Fruit fly (Drosophila melanogaster): ENCODE measurements around the gene Pgcl.
"Not testable (repeated sequence)": the region's sequence is repeated elsewhere in the genome, so short reads cannot be mapped to it uniquely, and the experiment has no call there.

Pgcl gene

DNA sequence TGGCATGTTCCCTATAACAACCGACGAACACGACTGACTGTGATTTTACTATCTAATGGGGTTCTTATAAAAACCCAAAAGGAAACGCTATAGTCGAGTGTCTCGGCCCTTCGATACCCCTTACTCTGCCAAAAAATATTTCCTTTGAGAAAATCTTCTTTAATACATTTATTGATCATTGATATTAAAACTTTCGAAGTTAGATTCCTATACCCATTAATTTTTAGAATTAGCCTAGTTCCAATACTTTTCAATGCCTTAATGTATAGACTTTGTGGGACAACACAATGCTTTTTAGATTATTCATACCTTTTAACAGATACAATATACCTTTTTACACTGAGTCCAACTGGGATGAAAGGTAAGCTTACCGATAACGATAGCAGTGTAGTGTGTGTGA is at the start of gene Pgcl:
Pgcl (minus strand) TSS at position 45 of the 400 bp plus-strand sequence.
- TF ChIP-seq CG17801 (GFP tag; optimal IDR thresholded peaks at IDR 0.05; ENCODE audit: partially characterized antibody) = no peak

DNA sequence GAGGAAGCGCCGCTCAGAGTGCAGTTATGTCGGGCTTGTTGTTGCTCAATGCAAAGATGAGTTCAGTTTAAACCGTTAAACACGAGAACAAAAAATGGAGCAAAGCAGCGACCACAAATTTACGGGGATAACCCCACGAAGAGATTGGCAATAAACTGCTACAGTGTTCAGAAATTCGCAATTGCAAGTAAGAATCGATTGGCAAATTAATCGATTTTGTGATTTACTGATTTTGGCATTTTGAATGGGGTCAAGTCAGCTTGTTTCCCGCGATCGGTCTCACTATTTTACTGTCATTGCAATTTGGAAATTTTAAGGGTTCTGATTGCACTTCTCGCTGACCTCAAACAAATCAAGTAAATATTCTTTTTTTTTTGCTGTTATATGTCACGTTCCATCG is 44.4 kb upstream of the Pgcl start, which contains the start of gene CG3176:
CG3176 (plus strand) TSS at position 221 of the 400 bp plus-strand sequence.
- not testable (repeated sequence) for TF ChIP-seq CG17801 (GFP tag; optimal IDR thresholded peaks at IDR 0.05; ENCODE audit: partially characterized antibody)

DNA sequence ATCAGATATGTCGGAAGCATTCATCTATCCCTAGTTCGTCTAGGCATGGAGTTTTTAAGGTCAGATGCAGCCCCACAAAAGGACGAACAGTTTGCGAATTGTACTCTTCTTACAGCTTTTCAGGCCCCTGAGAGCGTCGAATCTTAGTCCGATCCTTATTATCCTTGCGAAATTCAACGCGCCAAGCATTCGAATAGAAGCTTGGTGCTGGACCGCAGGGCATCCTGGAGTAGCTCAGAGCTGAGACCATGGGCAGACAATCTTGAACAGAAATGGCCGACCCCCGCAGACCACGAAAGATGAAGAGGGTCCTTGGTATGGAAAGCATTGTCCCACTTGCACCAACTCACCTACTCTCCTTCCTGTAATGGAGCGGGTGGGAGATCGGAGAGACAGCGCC is 41.5 kb upstream of the Pgcl start, which contains the start of gene CG32817:
CG32817 (plus strand) TSS at position 301 of the 400 bp plus-strand sequence.
- TF ChIP-seq CG17801 (GFP tag; optimal IDR thresholded peaks at IDR 0.05; ENCODE audit: partially characterized antibody) = no peak

- TF ChIP-seq CG17801 (GFP tag; optimal IDR thresholded peaks at IDR 0.05; ENCODE audit: partially characterized antibody) = peak; percentile 69
Measured at dm6 chrX:476230-477143, 39.2 kb upstream of the Pgcl start, which contains the start of the genes ebo and CG13373. Gene ebo, minus strand, starts transcription at chrX:476579. Gene CG13373, plus strand, starts transcription at chrX:476984.

dm6 chrX:470626-471025 is 33.4 kb upstream of the Pgcl start, which contains the start of gene CG32816:
Gene CG32816, minus strand, starts transcription at chrX:470726.
- no peak for TF ChIP-seq CG17801 (GFP tag; optimal IDR thresholded peaks at IDR 0.05; ENCODE audit: partially characterized antibody)

dm6 chrX:469235-469634 is 32.0 kb upstream of the Pgcl start, which contains the start of gene Cyp4g1:
Gene Cyp4g1, minus strand, starts transcription at chrX:469335.
- TF ChIP-seq CG17801 (GFP tag; optimal IDR thresholded peaks at IDR 0.05; ENCODE audit: partially characterized antibody) = no peak

- TF ChIP-seq CG17801 (GFP tag; optimal IDR thresholded peaks at IDR 0.05; ENCODE audit: partially characterized antibody) = no peak
Measured at dm6 chrX:463934-464333, 26.7 kb upstream of the Pgcl start.

DNA sequence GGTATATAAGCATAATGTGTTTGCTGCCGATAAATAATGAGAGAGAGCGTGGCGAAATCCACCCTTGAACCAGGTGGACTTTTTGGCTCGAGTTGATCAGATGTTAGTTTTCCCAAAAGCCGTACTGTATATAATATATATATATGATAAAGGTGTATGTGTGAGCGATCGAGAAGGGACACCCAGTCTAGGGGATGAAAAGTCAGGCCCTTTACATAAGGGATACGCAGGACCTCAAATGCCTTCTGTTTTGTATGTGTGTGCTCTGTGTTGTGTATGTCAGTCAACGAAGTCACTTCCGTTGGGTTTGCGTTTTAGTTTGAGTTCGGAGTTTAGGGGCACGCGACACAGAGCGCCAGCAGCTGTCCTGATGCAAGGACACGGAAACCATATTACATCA is 23.2 kb upstream of the Pgcl start, which contains the start of gene ase:
ase (plus strand) TSS at position 301 of the 400 bp plus-strand sequence.
- no peak for TF ChIP-seq CG17801 (GFP tag; optimal IDR thresholded peaks at IDR 0.05; ENCODE audit: partially characterized antibody)

dm6 chrX:457803-458202 is 20.6 kb upstream of the Pgcl start:
- no peak for TF ChIP-seq CG17801 (GFP tag; optimal IDR thresholded peaks at IDR 0.05; ENCODE audit: partially characterized antibody)

dm6 chrX:456959-457358 is 19.7 kb upstream of the Pgcl start:
- no peak for TF ChIP-seq CG17801 (GFP tag; optimal IDR thresholded peaks at IDR 0.05; ENCODE audit: partially characterized antibody)

DNA sequence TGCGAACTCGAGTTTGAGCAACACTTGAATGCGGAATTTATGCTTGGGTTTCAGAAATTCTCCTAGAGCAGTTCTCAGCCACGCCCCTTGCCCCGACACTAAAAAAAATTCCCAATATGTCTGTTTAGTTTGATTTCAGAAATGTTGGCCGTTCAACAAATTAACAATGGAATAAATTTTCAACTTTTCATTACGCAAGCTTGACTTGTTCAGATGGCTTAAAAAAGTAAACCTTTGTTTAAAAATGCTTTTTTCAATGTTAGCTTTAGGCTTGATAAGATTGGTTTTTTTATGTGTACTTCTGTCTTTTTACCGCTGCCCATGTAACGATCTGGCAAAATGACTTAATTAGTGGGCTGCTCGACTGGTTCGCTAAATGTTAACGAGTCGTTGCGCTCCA is 15.5 kb upstream of the Pgcl start:
- TF ChIP-seq CG17801 (GFP tag; optimal IDR thresholded peaks at IDR 0.05; ENCODE audit: partially characterized antibody) = no peak

DNA sequence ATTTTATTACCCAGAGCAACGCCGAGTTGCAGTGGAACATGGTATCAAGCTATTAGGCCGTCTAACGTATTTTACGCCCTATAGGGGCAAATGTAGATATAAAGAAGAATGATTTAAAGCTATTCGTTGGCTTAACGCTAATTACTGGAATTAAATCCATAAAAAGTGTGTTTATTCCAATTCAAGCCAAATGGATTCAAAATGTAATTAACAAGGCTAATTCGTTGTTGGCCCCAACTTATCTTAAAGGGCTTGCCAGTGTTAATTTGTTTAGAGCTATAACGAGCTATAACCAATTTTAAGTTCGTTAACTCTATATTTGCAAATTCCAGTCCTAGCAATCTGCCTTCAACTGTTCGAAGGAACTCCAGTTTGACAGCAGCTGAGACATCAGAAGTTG is 11.7 kb upstream of the Pgcl start:
- no peak for TF ChIP-seq CG17801 (GFP tag; optimal IDR thresholded peaks at IDR 0.05; ENCODE audit: partially characterized antibody)

DNA sequence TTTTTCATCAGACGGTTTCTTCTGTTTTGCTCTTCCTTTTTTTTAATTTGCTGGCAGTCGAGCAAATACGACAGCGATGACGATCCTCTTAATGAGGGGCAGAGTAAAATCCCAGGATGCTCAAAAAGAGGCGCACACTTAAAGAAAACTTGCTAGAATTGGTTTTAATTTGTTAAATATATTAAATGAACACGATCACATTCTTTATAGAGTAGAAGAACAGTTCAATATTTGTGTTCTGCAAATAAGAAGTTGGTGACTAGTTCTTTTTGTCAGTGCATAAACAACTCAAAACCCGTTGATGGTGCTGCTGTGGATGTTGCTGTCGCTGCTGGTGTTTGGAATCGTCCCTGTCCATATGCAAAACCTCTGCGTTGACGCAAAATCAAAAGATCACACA is 11.0 kb upstream of the Pgcl start:
- TF ChIP-seq CG17801 (GFP tag; optimal IDR thresholded peaks at IDR 0.05; ENCODE audit: partially characterized antibody) = no peak

DNA sequence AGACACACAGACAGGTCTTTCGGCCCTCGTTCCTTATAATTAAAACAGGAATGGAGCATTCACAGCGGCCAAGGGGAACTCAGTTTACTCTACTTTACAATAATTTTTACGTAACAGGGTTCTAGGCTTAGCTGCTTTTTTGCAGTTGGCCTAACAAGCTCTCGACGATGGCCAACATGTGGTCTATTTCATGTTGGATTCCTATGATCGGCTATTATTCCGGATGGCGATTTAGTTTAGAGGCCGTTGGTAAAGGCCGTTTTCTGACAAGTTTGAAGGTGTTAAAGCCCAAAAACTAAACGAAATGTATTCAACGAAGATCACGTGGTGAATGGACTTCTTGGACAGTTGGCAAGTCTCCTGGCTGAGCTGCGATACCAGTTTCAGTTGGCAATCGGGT is 8.8 kb upstream of the Pgcl start:
- no peak for TF ChIP-seq CG17801 (GFP tag; optimal IDR thresholded peaks at IDR 0.05; ENCODE audit: partially characterized antibody)

DNA sequence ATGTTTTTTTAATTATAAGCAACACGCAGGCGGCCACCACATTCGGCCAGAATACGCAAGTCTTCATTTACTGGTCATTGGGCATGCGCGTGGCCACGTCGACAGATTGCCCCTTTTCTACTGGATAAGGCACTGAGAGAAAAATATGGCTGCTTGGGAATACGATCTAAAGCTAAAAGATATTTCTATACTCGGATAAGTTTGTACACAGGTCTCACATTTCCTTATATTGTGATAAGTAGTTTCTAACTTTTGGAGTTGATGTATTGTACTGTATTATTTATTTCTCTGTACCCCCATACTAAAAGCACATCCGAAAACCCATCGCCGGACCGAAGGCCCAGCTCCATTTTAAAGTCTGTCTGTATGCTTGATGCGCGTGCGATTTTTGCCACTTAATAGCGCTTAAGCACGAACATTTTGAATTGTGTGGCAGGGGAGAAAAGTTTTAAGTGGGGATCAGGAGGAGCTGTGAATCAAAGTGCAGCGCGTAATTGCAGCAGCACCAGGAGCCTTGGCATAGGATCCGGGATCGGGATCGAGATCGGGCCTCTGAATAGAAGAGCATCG is 6.8 kb upstream of the Pgcl start:
- no peak for TF ChIP-seq CG17801 (GFP tag; optimal IDR thresholded peaks at IDR 0.05; ENCODE audit: partially characterized antibody)

DNA sequence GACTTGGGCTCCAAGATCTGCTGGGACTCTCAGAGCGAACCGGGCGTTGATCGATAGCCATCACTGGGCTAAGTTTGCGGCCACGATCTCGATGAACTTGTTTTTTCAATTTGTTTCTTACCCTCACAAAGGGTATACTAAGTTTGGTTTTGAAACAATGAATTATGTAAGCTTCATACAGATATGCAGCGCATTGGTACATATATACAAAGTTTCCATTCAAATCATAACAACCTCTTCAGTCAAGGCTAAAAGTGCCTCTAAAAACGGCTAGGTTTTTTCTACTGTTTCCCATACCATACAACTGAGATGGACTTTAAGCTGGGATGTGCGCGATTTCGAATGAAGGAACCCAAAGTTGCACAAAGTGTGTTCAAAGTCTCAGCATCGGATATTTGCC is 4.0 kb upstream of the Pgcl start:
- TF ChIP-seq CG17801 (GFP tag; optimal IDR thresholded peaks at IDR 0.05; ENCODE audit: partially characterized antibody) = no peak

Measured in ovary, adult (tissue).